Fruit fly (Drosophila melanogaster): ENCODE measurements around the gene CG12541.

Gene CG12541

DNA sequence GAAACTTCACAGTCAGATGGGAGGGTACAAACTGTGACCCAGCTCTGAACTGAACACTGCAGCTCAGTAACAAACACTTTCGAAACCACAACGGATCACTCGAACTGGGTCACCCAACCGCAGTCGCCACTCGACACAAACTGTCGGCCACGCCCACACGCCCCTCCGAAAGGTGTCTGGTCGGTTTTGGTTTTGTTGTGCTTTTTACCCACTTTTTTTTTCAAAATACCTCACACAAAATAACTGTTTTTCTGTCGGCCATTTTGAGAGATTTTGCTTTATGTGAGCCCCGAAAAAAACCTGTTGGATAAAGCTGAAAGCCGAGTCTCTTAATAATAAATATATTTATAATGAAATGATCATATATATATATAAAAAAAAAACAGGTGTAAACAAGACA is 74.6 kb downstream of the CG12541 start, which contains the start of gene ogre (continued):
- TF ChIP-seq mld (GFP tag; IDR thresholded peaks at IDR 0.05; ENCODE audit: partially characterized antibody): no peak
- TF ChIP-seq HLHmδ (GFP tag; optimal IDR thresholded peaks at IDR 0.05): no peak
- no peak for TF ChIP-seq CG6791 (GFP tag; IDR thresholded peaks at IDR 0.05; ENCODE audit: partially characterized antibody)
- TF ChIP-seq ATbp (GFP tag; optimal IDR thresholded peaks at IDR 0.05): no peak
- no peak for TF ChIP-seq HmgZ (tag; optimal IDR thresholded peaks at IDR 0.05)
- TF ChIP-seq CG4424 (GFP tag; optimal IDR thresholded peaks at IDR 0.05): no peak
- no peak for TF ChIP-seq CG6683 (GFP tag; optimal IDR thresholded peaks at IDR 0.05)
- TF ChIP-seq ap (GFP tag; IDR thresholded peaks at IDR 0.05): no peak
- TF ChIP-seq fru (optimal IDR thresholded peaks at IDR 0.05): no peak
- TF ChIP-seq dm (GFP tag; optimal IDR thresholded peaks at IDR 0.05): no peak
- no peak for TF ChIP-seq ranshi (GFP tag; IDR thresholded peaks at IDR 0.05)
- TF ChIP-seq crol (GFP tag; IDR thresholded peaks at IDR 0.05): no peak
- TF ChIP-seq chif (GFP tag; optimal IDR thresholded peaks at IDR 0.05): no peak
- TF ChIP-seq CG32532 (GFP tag; IDR thresholded peaks at IDR 0.05): no peak
- no peak for TF ChIP-seq vvl (GFP tag; IDR thresholded peaks at IDR 0.05)
- no peak for TF ChIP-seq slbo (GFP tag; IDR thresholded peaks at IDR 0.05)
- TF ChIP-seq CG18619 (GFP tag; optimal IDR thresholded peaks at IDR 0.05): no peak
- TF ChIP-seq B-H1 (GFP tag; IDR thresholded peaks at IDR 0.05): no peak
- no peak for TF ChIP-seq repo (GFP tag; optimal IDR thresholded peaks at IDR 0.05)
- no peak for TF ChIP-seq CG2889 (GFP tag; IDR thresholded peaks at IDR 0.05)
- no peak for TF ChIP-seq nerfin-1 (tag; optimal IDR thresholded peaks at IDR 0.05)
- no peak for TF ChIP-seq Hmx (GFP tag; optimal IDR thresholded peaks at IDR 0.05)
- no peak for TF ChIP-seq CG11723 (GFP tag; optimal IDR thresholded peaks at IDR 0.05)
- TF ChIP-seq kah (GFP tag; optimal IDR thresholded peaks at IDR 0.05): no peak
- no peak for TF ChIP-seq eyg (GFP tag; optimal IDR thresholded peaks at IDR 0.05)
- TF ChIP-seq tgo (GFP tag; IDR thresholded peaks at IDR 0.05): no peak
- no peak for TF ChIP-seq CG12769 (tag; optimal IDR thresholded peaks at IDR 0.05)
- TF ChIP-seq CG32767 (GFP tag; IDR thresholded peaks at IDR 0.05): no peak
- no peak for TF ChIP-seq CG10209 (GFP tag; optimal IDR thresholded peaks at IDR 0.05)
- TF ChIP-seq Bteb2 (GFP tag; optimal IDR thresholded peaks at IDR 0.05): no peak
- no peak for TF ChIP-seq otp (GFP tag; IDR thresholded peaks at IDR 0.05)
- no peak for TF ChIP-seq CG4404 (GFP tag; IDR thresholded peaks at IDR 0.05)

DNA sequence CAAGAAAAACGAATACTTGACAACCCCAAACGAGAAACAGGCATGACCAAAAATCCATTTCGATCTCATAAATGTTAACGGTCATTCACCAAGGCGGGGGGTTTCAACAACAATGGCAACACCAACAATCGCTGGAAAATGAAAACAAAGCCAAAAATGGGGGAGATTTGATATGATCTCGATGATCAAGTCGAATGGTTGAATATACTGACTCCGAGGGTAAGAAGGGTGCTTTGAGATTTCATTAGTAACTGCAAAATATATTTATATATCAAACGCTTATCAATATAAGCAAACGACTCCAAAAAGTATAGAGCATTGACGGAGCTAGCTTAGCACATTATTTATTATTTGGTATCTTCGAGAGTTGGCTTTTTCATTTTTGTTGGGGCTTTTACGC is 75.7 kb downstream of the CG12541 start:
- TF ChIP-seq CG10979 (tag; optimal IDR thresholded peaks at IDR 0.05) (no peak), CG30020 (tag; optimal IDR thresholded peaks at IDR 0.05) (no peak), gt (GFP tag; IDR thresholded peaks at IDR 0.05) (no peak), Hsf (GFP tag; optimal IDR thresholded peaks at IDR 0.05) (no peak), CG6813 (GFP tag; optimal IDR thresholded peaks at IDR 0.05) (no peak), sd (tag; optimal IDR thresholded peaks at IDR 0.05) (peak; percentile 13), exex (tag; optimal IDR thresholded peaks at IDR 0.05) (no peak), Hmr (GFP tag; optimal IDR thresholded peaks at IDR 0.05) (no peak), CG1603 (tag; optimal IDR thresholded peaks at IDR 0.05) (no peak), Atf6 (GFP tag; IDR thresholded peaks at IDR 0.05) (no peak), Ptx1 (GFP tag; IDR thresholded peaks at IDR 0.05) (no peak), Gsc (GFP tag; IDR thresholded peaks at IDR 0.05) (no peak), CG4328 (GFP tag; optimal IDR thresholded peaks at IDR 0.05) (no peak), ash1 (GFP tag; optimal IDR thresholded peaks at IDR 0.05) (no peak), Bgb (GFP tag; IDR thresholded peaks at IDR 0.05; ENCODE audit: partially characterized antibody) (no peak), CG12769 (tag; optimal IDR thresholded peaks at IDR 0.05) (peak; percentile 31), HLH4C (GFP tag; IDR thresholded peaks at IDR 0.05; ENCODE audit: partially characterized antibody) (no peak), CG1602 (GFP tag; optimal IDR thresholded peaks at IDR 0.05) (no peak), wor (GFP tag; IDR thresholded peaks at IDR 0.05) (no peak), Hr78 (GFP tag; optimal IDR thresholded peaks at IDR 0.05) (no peak), corto (GFP tag; optimal IDR thresholded peaks at IDR 0.05) (no peak), Atf3 (GFP tag; optimal IDR thresholded peaks at IDR 0.05) (no peak), tup (GFP tag; optimal IDR thresholded peaks at IDR 0.05) (no peak)

Data from whole organism, embryonic.